Fruit fly (Drosophila melanogaster) whole organism: ENCODE data around the gene CG31323.
A peak's percentile ranks its signal among the peaks of the same experiment; 100 is the strongest.

Experiments used
- CG8478 ChIP-seq: fragments of >200 bp; optimal IDR thresholded peaks from 2 replicates; lab custom pipeline; 2018; ENCODE audit warnings: inconsistent platforms
- Dll ChIP-seq: fragments of >200 bp; optimal IDR thresholded peaks from 2 replicates; lab custom pipeline; 2017
- EcR ChIP-seq, 2 experiments: fragments of >200 bp; optimal IDR thresholded peaks; 2 replicates each; lab custom pipeline; 2017; ENCODE audit warnings: missing biosample characterization in 2 of 2, missing genetic modification characterization in 2 of 2, missing genetic modification reagents in 2 of 2
- pan ChIP-seq: fragments of >200 bp; optimal IDR thresholded peaks from 2 replicates; lab custom pipeline; 2017
- psq ChIP-seq: fragments of >200 bp; optimal IDR thresholded peaks from 2 replicates; lab custom pipeline; 2017
- usp ChIP-seq: fragments of >200 bp; optimal IDR thresholded peaks from 2 replicates; lab custom pipeline; 2017; ENCODE audit warnings: missing biosample characterization, missing genetic modification characterization, mixed read lengths

Gene CG31323

dm6 chr3R:26228026-26228635, 57.5 kb downstream of the CG31323 start:
- TF ChIP-seq EcR (GFP tag; optimal IDR thresholded peaks at IDR 0.05; lab: Kevin White, UChicago) (no peak), usp (GFP tag; lab: Kevin White, UChicago) (no peak), Dll (lab: Kevin White, UChicago) (no peak), psq (no peak), pan (lab: Kevin White, UChicago) (no peak), CG8478 (lab: Kevin White, UChicago) (no peak)

- TF ChIP-seq pan (lab: Kevin White, UChicago) (no peak), Dll (lab: Kevin White, UChicago) (peak; percentile 100)
Measured at dm6 chr3R:26230016-26230415, 59.4 kb downstream of the CG31323 start, which contains the start of gene CG12290. Gene CG12290 (plus strand): TSS chr3R:26230248.

- TF ChIP-seq psq (no peak), EcR (GFP tag; optimal IDR thresholded peaks at IDR 0.05; lab: Kevin White, UChicago) (no peak), pan (lab: Kevin White, UChicago) (no peak)
Measured at dm6 chr3R:26235034-26235433, 64.4 kb downstream of the CG31323 start.
